Fruit fly (Drosophila melanogaster) whole organism, embryonic: ENCODE measurements around the gene Shal.

Experiments used
- Abd-B ChIP-seq: fragments of 200-800 bp; sonication (Bioruptor generic); optimal IDR thresholded peaks from 2 replicates; lab custom pipeline; 2018; ENCODE audit warnings: missing biosample characterization, mild to moderate bottlenecking, missing genetic modification characterization, moderate library complexity
- Aef1 ChIP-seq: fragments of 200-800 bp; sonication (Bioruptor generic); IDR thresholded peaks from 3 replicates; pipeline ENCODE4 v1.3.6; 2022; ENCODE audit warnings: missing biosample characterization, missing genetic modification characterization
- Atf6 ChIP-seq: fragments of 200-800 bp; sonication (Bioruptor generic); IDR thresholded peaks from 2 replicates; pipeline ENCODE4 v1.3.6; 2022; ENCODE audit warnings: missing biosample characterization, missing genetic modification characterization
- Awh ChIP-seq: fragments of 200-800 bp; sonication (Bioruptor generic); IDR thresholded peaks from 2 replicates; pipeline ENCODE4, ENCODE4 v1.3.6; 2022; ENCODE audit warnings: missing biosample characterization, missing genetic modification characterization
- B-H1 ChIP-seq: fragments of 200-800 bp; sonication (Bioruptor generic); IDR thresholded peaks from 3 replicates; pipeline ENCODE4 v1.3.6; 2022; ENCODE audit warnings: missing biosample characterization, missing genetic modification characterization
- BtbVII ChIP-seq: fragments of 200-800 bp; sonication (Bioruptor generic); optimal IDR thresholded peaks from 3 replicates; lab custom pipeline; 2017; ENCODE audit warnings: missing biosample characterization, mild to moderate bottlenecking, missing genetic modification characterization
- Bteb2 ChIP-seq: fragments of 200-800 bp; sonication (Bioruptor generic); optimal IDR thresholded peaks from 2 replicates; lab custom pipeline; 2016; ENCODE audit warnings: missing biosample characterization, missing genetic modification characterization
- CG10209 ChIP-seq: fragments of 200-800 bp; sonication (Bioruptor generic); optimal IDR thresholded peaks from 3 replicates; lab custom pipeline; 2017; ENCODE audit warnings: missing biosample characterization, mild to moderate bottlenecking, missing genetic modification characterization, missing genetic modification reagents
- CG1024 ChIP-seq: fragments of 200-800 bp; sonication (Bioruptor generic); IDR thresholded peaks from 2 replicates; pipeline ENCODE4 v1.3.6; 2022; ENCODE audit warnings: missing biosample characterization, missing genetic modification characterization
- CG10321 ChIP-seq: fragments of 200-800 bp; sonication (Bioruptor generic); IDR thresholded peaks from 2 replicates; pipeline ENCODE4 v1.3.6; 2022; ENCODE audit warnings: missing biosample characterization, missing genetic modification characterization
- CG13296 ChIP-seq: fragments of 200-800 bp; sonication (Bioruptor generic); optimal IDR thresholded peaks from 3 replicates; lab custom pipeline; 2018; ENCODE audit warnings: missing biosample characterization, mild to moderate bottlenecking, missing genetic modification characterization
- CG15696 ChIP-seq: fragments of 200-800 bp; sonication (Bioruptor generic); optimal IDR thresholded peaks from 2 replicates; lab custom pipeline; 2019; ENCODE audit warnings: missing biosample characterization, mild to moderate bottlenecking, missing genetic modification characterization, moderate library complexity
- CG16779 ChIP-seq: fragments of 200-800 bp; sonication (Bioruptor generic); IDR thresholded peaks from 2 replicates; pipeline ENCODE4 v1.3.6; 2022; ENCODE audit warnings: missing biosample characterization, missing genetic modification characterization
- CG17359 ChIP-seq: fragments of 200-800 bp; sonication (Bioruptor generic); optimal IDR thresholded peaks from 3 replicates; lab custom pipeline; 2018; ENCODE audit warnings: missing biosample characterization, mild to moderate bottlenecking, missing genetic modification characterization, moderate library complexity
- CG17612 ChIP-seq: fragments of 200-800 bp; sonication (Bioruptor generic); IDR thresholded peaks from 2 replicates; pipeline ENCODE4 v1.3.6; 2022; ENCODE audit warnings: missing biosample characterization, missing genetic modification characterization
- CG18599 ChIP-seq: fragments of 200-800 bp; sonication (Bioruptor generic); optimal IDR thresholded peaks from 3 replicates; lab custom pipeline; 2017; ENCODE audit warnings: missing biosample characterization, missing genetic modification characterization, mild to moderate bottlenecking, moderate library complexity, missing genetic modification reagents
- CG2116 ChIP-seq: fragments of 200-800 bp; sonication (Bioruptor generic); optimal IDR thresholded peaks from 3 replicates; lab custom pipeline; 2018; ENCODE audit warnings: missing biosample characterization, mild to moderate bottlenecking, missing genetic modification characterization
- CG2120 ChIP-seq: fragments of 200-800 bp; sonication (Bioruptor generic); optimal IDR thresholded peaks from 3 replicates; lab custom pipeline; 2016; ENCODE audit warnings: missing biosample characterization, missing genetic modification characterization
- CG2712 ChIP-seq: fragments of 200-800 bp; optimal IDR thresholded peaks from 3 replicates; lab custom pipeline; 2019; ENCODE audit warnings: missing biosample characterization, mild to moderate bottlenecking, missing genetic modification characterization, moderate library complexity
- CG3407 ChIP-seq: fragments of 200-800 bp; sonication (Bioruptor generic); optimal IDR thresholded peaks from 2 replicates; lab custom pipeline; 2018; ENCODE audit warnings: missing biosample characterization, mild to moderate bottlenecking, missing genetic modification characterization
- Dek ChIP-seq: fragments of 200-800 bp; sonication (Bioruptor generic); optimal IDR thresholded peaks from 3 replicates; lab custom pipeline; 2019; ENCODE audit warnings: missing biosample characterization, mild to moderate bottlenecking, missing genetic modification characterization, moderate library complexity
- H2.0 ChIP-seq: fragments of 200-800 bp; sonication (Bioruptor generic); IDR thresholded peaks from 2 replicates; pipeline ENCODE4 v1.3.6; 2022; ENCODE audit warnings: missing biosample characterization, missing genetic modification characterization
- HLH54F ChIP-seq: fragments of 200-800 bp; sonication (Bioruptor generic); optimal IDR thresholded peaks from 3 replicates; lab custom pipeline; 2016; ENCODE audit warnings: missing biosample characterization, missing genetic modification characterization
- Hmr ChIP-seq: fragments of 200-800 bp; sonication (Bioruptor generic); optimal IDR thresholded peaks from 3 replicates; lab custom pipeline; 2017; ENCODE audit warnings: mild to moderate bottlenecking, missing biosample characterization, missing genetic modification reagents, missing genetic modification characterization
- Hr51 ChIP-seq, 2 experiments: fragments of 200-800 bp; sonication (Bioruptor generic); optimal IDR thresholded peaks; 2 replicates in 1 of 2; 3 replicates in 1 of 2; lab custom pipeline; 2016 to 2018; ENCODE audit warnings: missing biosample characterization in 2 of 2, missing genetic modification characterization in 2 of 2, mild to moderate bottlenecking in 1 of 2, moderate library complexity in 1 of 2
- Hsf ChIP-seq: fragments of 200-800 bp; sonication (Bioruptor generic); optimal IDR thresholded peaks from 3 replicates; lab custom pipeline; 2016; ENCODE audit warnings: missing biosample characterization, missing genetic modification characterization
- Kr ChIP-seq: fragments of 200-800 bp; sonication (Bioruptor generic); optimal IDR thresholded peaks from 2 replicates; lab custom pipeline; 2017; ENCODE audit warnings: missing biosample characterization, mild to moderate bottlenecking, missing genetic modification characterization
- Med ChIP-seq: fragments of 200-800 bp; sonication (Bioruptor generic); peaks from one replicate; lab custom pipeline; 2016; ENCODE audit warnings: missing biosample characterization, missing genetic modification characterization, mild to moderate bottlenecking, inconsistent platforms, moderate library complexity
- Mrtf ChIP-seq: fragments of 200-800 bp; sonication (Bioruptor generic); IDR thresholded peaks from 3 replicates; pipeline ENCODE4 v1.3.6; 2022; ENCODE audit warnings: missing biosample characterization, missing genetic modification characterization
- Ravus ChIP-seq: fragments of 200-800 bp; sonication (Bioruptor generic); IDR thresholded peaks from 2 replicates; pipeline ENCODE4 v1.3.6; 2022; ENCODE audit warnings: missing biosample characterization, missing genetic modification characterization
- Scr ChIP-seq: fragments of 200-800 bp; sonication (Bioruptor generic); IDR thresholded peaks from 2 replicates; pipeline ENCODE4 v1.3.6; 2022; ENCODE audit warnings: missing biosample characterization, missing genetic modification characterization; ENCODE audit not compliant: partially characterized antibody
- az2 ChIP-seq: fragments of 200-800 bp; sonication (Bioruptor generic); optimal IDR thresholded peaks from 3 replicates; lab custom pipeline; 2016; ENCODE audit warnings: missing biosample characterization, missing genetic modification characterization
- chinmo ChIP-seq: fragments of 200-800 bp; sonication (Bioruptor generic); IDR thresholded peaks from 4 replicates; pipeline ENCODE4 v1.3.6; 2022; ENCODE audit warnings: missing biosample characterization, missing genetic modification characterization; ENCODE audit not compliant: partially characterized antibody
- chn ChIP-seq: fragments of 200-800 bp; sonication (Bioruptor generic); optimal IDR thresholded peaks from 2 replicates; lab custom pipeline; 2016; ENCODE audit warnings: missing biosample characterization, missing genetic modification characterization
- ci ChIP-seq: fragments of 200-800 bp; sonication (Bioruptor generic); IDR thresholded peaks from 3 replicates; pipeline ENCODE4 v1.3.6; 2022; ENCODE audit warnings: missing biosample characterization, missing genetic modification characterization
- crp ChIP-seq, 2 experiments: fragments of 200-800 bp; sonication (Bioruptor generic); optimal IDR thresholded peaks; 2 replicates in 1 of 2; 3 replicates in 1 of 2; lab custom pipeline; 2017; ENCODE audit warnings: missing biosample characterization in 2 of 2, missing genetic modification characterization in 2 of 2, mild to moderate bottlenecking in 1 of 2, moderate library complexity in 1 of 2
- ems ChIP-seq: fragments of 200-800 bp; sonication (Bioruptor generic); optimal IDR thresholded peaks from 3 replicates; lab custom pipeline; 2016; ENCODE audit warnings: missing biosample characterization, missing genetic modification characterization
- fd3F ChIP-seq: fragments of 200-800 bp; sonication (Bioruptor generic); optimal IDR thresholded peaks from 2 replicates; lab custom pipeline; 2018; ENCODE audit warnings: missing biosample characterization, mild to moderate bottlenecking, missing genetic modification characterization, moderate library complexity
- ftz-f1 ChIP-seq: fragments of 200-800 bp; sonication (Bioruptor generic); optimal IDR thresholded peaks from 2 replicates; lab custom pipeline; 2016; ENCODE audit warnings: missing biosample characterization, missing genetic modification characterization
- nerfin-2 ChIP-seq: fragments of 200-800 bp; sonication (Bioruptor generic); IDR thresholded peaks from 2 replicates; pipeline ENCODE4 v1.3.6; 2022; ENCODE audit warnings: missing biosample characterization, missing genetic modification characterization; ENCODE audit not compliant: partially characterized antibody
- row ChIP-seq: fragments of 200-800 bp; sonication (Bioruptor generic); IDR thresholded peaks from 3 replicates; pipeline ENCODE4 v1.3.6; 2022; ENCODE audit warnings: missing biosample characterization, missing genetic modification characterization
- schlank ChIP-seq: fragments of 200-800 bp; sonication (Bioruptor generic); optimal IDR thresholded peaks from 2 replicates; lab custom pipeline; 2018; ENCODE audit warnings: missing biosample characterization, mild to moderate bottlenecking, missing genetic modification characterization
- seq ChIP-seq: fragments of 200-800 bp; sonication (Bioruptor generic); IDR thresholded peaks from 2 replicates; pipeline ENCODE4 v1.3.6; 2022; ENCODE audit warnings: missing biosample characterization, missing genetic modification characterization
- sna ChIP-seq: fragments of 200-800 bp; sonication (Bioruptor generic); IDR thresholded peaks from 2 replicates; pipeline ENCODE4 v1.3.6; 2022; ENCODE audit warnings: missing biosample characterization, missing genetic modification characterization; ENCODE audit not compliant: partially characterized antibody
- tap ChIP-seq: fragments of 200-800 bp; optimal IDR thresholded peaks from 3 replicates; lab custom pipeline; 2019; ENCODE audit warnings: missing biosample characterization, mild to moderate bottlenecking, missing genetic modification characterization, moderate library complexity
- tgo ChIP-seq: fragments of 200-800 bp; sonication (Bioruptor generic); IDR thresholded peaks from 3 replicates; pipeline ENCODE4 v1.3.6; 2022; ENCODE audit warnings: missing biosample characterization, missing genetic modification characterization
- twi ChIP-seq: fragments of 200-800 bp; optimal IDR thresholded peaks from 2 replicates; lab custom pipeline; 2019; ENCODE audit warnings: missing biosample characterization, mild to moderate bottlenecking, missing genetic modification characterization, moderate library complexity

Gene Shal

DNA sequence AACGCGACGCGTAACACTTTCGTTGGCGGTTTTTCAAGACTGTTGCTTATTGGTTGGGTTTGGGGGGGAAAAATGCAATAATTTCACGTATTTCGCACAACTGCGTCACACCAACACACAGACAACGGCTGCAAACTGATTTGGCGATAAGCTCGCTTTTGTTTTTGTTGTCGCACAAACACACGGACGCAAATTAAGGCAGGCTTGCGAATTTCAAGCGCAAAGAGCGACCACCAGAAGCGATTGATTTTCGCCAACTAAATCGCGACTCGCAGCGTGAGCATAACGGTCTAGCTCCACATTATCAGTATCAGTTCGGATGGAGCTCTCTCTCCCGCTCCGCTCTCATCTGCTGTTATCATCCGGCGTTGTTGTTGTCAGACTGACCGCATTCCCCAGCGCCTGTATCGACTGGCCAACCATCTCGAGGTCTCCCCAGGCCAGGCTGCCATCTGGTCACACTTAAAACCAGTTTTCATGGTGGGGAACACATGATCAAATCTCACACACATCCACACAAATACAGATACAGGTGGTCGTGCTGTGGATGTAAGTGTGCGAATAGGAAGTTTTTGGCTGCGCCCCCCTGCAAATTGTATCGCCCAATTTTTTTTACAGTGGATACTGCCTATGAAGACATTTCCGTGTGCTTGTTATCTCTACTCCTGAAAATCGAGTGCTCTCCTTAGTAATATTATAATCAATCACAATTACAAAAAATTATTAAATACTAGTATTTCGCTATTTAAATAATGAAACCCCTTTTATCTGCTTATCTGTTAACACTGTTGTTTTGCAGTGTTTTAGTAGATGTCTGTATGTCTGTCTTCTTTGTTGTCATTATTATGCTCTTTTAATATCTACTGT lies 48.6 kb upstream of the Shal start (continued):
- no peak for TF ChIP-seq Kr (GFP tag; lab: Kevin White, UChicago)
- TF ChIP-seq fd3F = peak; percentile 62
- peak; percentile 59 for TF ChIP-seq CG10209 (GFP tag; lab: Kevin White, UChicago)
- peak; percentile 41 for TF ChIP-seq Dek (tag; lab: Kevin White, UChicago)
- peak; percentile 81 for TF ChIP-seq CG18599 (GFP tag; lab: Kevin White, UChicago)
- peak; percentile 67; the same call in 2 of the 3 replicates for TF ChIP-seq ci (GFP tag; lab: Robert Waterston, UW)
- TF ChIP-seq CG16779 (GFP tag; lab: Robert Waterston, UW) = peak; percentile 59; the same call in 1 of the 2 replicates
- peak; percentile 82; the same call in 3 of the 4 replicates for TF ChIP-seq chinmo (GFP tag; lab: Robert Waterston, UW)
- peak; percentile 65 for TF ChIP-seq Hsf (GFP tag; lab: Kevin White, UChicago)
- TF ChIP-seq CG2116 (GFP tag; lab: Kevin White, UChicago) = no peak
- TF ChIP-seq CG2712 (tag; lab: Kevin White, UChicago) = peak; percentile 51
- TF ChIP-seq CG13296 (GFP tag; lab: Kevin White, UChicago) = peak; percentile 57
- peak; percentile 36 to 59 for TF ChIP-seq Hr51 (GFP tag; optimal IDR thresholded peaks at IDR 0.05; lab: Kevin White, UChicago)
- TF ChIP-seq tgo = peak; percentile 72; the same call in 2 of the 3 replicates
- TF ChIP-seq BtbVII (GFP tag; lab: Kevin White, UChicago) = peak; percentile 55
- no peak for TF ChIP-seq Scr (GFP tag; lab: Robert Waterston, UW)
- peak; percentile 24; the same call in 1 of the 2 replicates for TF ChIP-seq CG17612
- peak; percentile 33 for TF ChIP-seq ems (GFP tag; lab: Kevin White, UChicago)
- peak; percentile 61; the same call in 2 of the 3 replicates for TF ChIP-seq Aef1 (GFP tag; lab: Robert Waterston, UW)
- TF ChIP-seq CG15696 = peak; percentile 34
- TF ChIP-seq crp (GFP tag; optimal IDR thresholded peaks at IDR 0.05; lab: Kevin White, UChicago) = peak in 1 of 2 experiments; percentile 33
- TF ChIP-seq seq (GFP tag; lab: Robert Waterston, UW) = 0 out of 2 replicates have a peak, but pooled peaks have one; percentile 54
- peak; percentile 36 for TF ChIP-seq tap (tag; lab: Kevin White, UChicago)
- peak; percentile 32; the same call in 1 of the 2 replicates for TF ChIP-seq nerfin-2 (GFP tag; lab: Robert Waterston, UW)
- no peak for TF ChIP-seq CG10321
- TF ChIP-seq schlank = peak; percentile 44
- peak; percentile 89 for TF ChIP-seq CG2120 (GFP tag; lab: Kevin White, UChicago)
- TF ChIP-seq ftz-f1 = peak; percentile 45
- no peak for TF ChIP-seq CG1024
- no peak; the same call in 1 of the 2 replicates for TF ChIP-seq sna (GFP tag; lab: Robert Waterston, UW)
- peak; percentile 46 for TF ChIP-seq az2
- no peak; the same call in 1 of the 2 replicates for TF ChIP-seq Ravus (GFP tag; lab: Robert Waterston, UW)
- peak; percentile 84 for TF ChIP-seq Med (GFP tag; lab: Kevin White, UChicago)
- TF ChIP-seq CG17359 (tag; lab: Kevin White, UChicago) = peak; percentile 42
- TF ChIP-seq CG3407 (GFP tag; lab: Kevin White, UChicago) = no peak
- TF ChIP-seq twi (tag; lab: Kevin White, UChicago) = no peak
- peak; percentile 32; the same call in 1 of the 3 replicates for TF ChIP-seq B-H1 (GFP tag; lab: Robert Waterston, UW)
- TF ChIP-seq HLH54F (GFP tag; lab: Kevin White, UChicago) = peak; percentile 60
- TF ChIP-seq Abd-B (GFP tag; lab: Kevin White, UChicago) = peak; percentile 14
- TF ChIP-seq Mrtf (GFP tag; lab: Robert Waterston, UW) = peak; percentile 56; the same call in 1 of the 3 replicates
- TF ChIP-seq H2.0 = peak; percentile 22; the same call in 1 of the 2 replicates
- TF ChIP-seq chn (GFP tag; lab: Kevin White, UChicago) = peak; percentile 19
- TF ChIP-seq Hmr (GFP tag; lab: Kevin White, UChicago) = peak; percentile 69
- peak; percentile 86 for TF ChIP-seq row (GFP tag; lab: Robert Waterston, UW)
- peak; percentile 18 for TF ChIP-seq Bteb2
- peak; percentile 71 for TF ChIP-seq Atf6 (GFP tag; lab: Robert Waterston, UW)
- 0 out of 2 replicates have a peak, but pooled peaks have one; percentile 19 for TF ChIP-seq Awh
